Worm (Caenorhabditis elegans): ENCODE measurements around the gene F07A11.1.
A peak's percentile ranks its signal among the peaks of the same experiment; 100 is the strongest.

F07A11.1 gene

ce11 chrII:11592023-11592422, at the start of gene F07A11.1:
Gene F07A11.1, minus strand, starts transcription at chrII:11592123.
- TF ChIP-seq sea-2 (GFP tag; optimal IDR thresholded peaks at IDR 0.05) (no peak), fkh-10 (GFP tag; optimal IDR thresholded peaks at IDR 0.05) (no peak), aly-2 (tag; optimal IDR thresholded peaks at IDR 0.05) (no peak), elt-3 (tag; optimal IDR thresholded peaks at IDR 0.05) (no peak), nhr-23 (tag; optimal IDR thresholded peaks at IDR 0.05) (no peak), jun-1 (tag; optimal IDR thresholded peaks at IDR 0.05) (no peak), egl-5 (tag; optimal IDR thresholded peaks at IDR 0.05) (no peak), hmg-11 (tag; optimal IDR thresholded peaks at IDR 0.05) (no peak), nhr-11 (tag; optimal IDR thresholded peaks at IDR 0.05) (no peak), ztf-11 (tag; optimal IDR thresholded peaks at IDR 0.05) (no peak), unc-62 (GFP tag; optimal IDR thresholded peaks at IDR 0.05) (no peak), nhr-25 (tag; optimal IDR thresholded peaks at IDR 0.05) (no peak), eor-1 (tag; optimal IDR thresholded peaks at IDR 0.05) (no peak), ceh-82 (tag; optimal IDR thresholded peaks at IDR 0.05) (no peak), R02D3.7 (tag; optimal IDR thresholded peaks at IDR 0.05) (no peak), ceh-28 (tag; optimal IDR thresholded peaks at IDR 0.05) (no peak), nhr-12 (tag; optimal IDR thresholded peaks at IDR 0.05) (no peak), nhr-28 (tag; optimal IDR thresholded peaks at IDR 0.05) (no peak)

DNA sequence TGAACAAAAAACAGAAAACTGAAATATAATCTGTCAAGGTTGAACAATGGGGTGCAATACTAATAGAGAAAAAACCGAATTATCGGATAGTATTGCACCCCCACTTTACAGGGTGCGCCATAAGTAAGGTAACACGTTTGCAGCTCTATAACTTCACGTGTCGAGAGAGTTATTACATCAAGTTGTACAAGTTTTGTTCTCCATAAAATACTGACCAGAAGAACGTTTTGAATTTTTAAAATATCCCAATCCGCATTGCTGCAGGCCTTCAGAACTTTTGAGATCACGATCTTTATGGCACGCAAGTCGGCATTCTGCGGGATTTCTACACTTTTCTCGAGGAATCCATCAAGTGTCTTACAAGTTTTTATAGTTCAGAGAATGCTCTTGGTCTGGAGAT, 45.9 kb upstream of the F07A11.1 start:
- no peak for TF ChIP-seq unc-39 (tag; optimal IDR thresholded peaks at IDR 0.05)
- no peak for TF ChIP-seq fkh-2 (tag; optimal IDR thresholded peaks at IDR 0.05)
- TF ChIP-seq pqm-1 (tag; optimal IDR thresholded peaks at IDR 0.05): no peak

ce11 chrII:11637189-11637754, 45.3 kb upstream of the F07A11.1 start:
- TF ChIP-seq tbx-2 (tag; optimal IDR thresholded peaks at IDR 0.05) (peak; percentile 30), pha-4 (tag; optimal IDR thresholded peaks at IDR 0.05) (peak; percentile 58), ZK546.5 (tag; optimal IDR thresholded peaks at IDR 0.05) (no peak), nhr-23 (tag; optimal IDR thresholded peaks at IDR 0.05) (peak; percentile 18), nhr-25 (tag; optimal IDR thresholded peaks at IDR 0.05) (peak; percentile 46), ztf-4 (tag; optimal IDR thresholded peaks at IDR 0.05) (peak; percentile 82), ceh-28 (tag; optimal IDR thresholded peaks at IDR 0.05) (peak; percentile 29), nhr-67 (tag; optimal IDR thresholded peaks at IDR 0.05) (peak; percentile 1), egl-27 (tag; optimal IDR thresholded peaks at IDR 0.05) (no peak), aly-2 (tag; optimal IDR thresholded peaks at IDR 0.05) (peak; percentile 54), ama-1 (optimal IDR thresholded peaks at IDR 0.05) (peak; percentile 2), nhr-77 (tag; optimal IDR thresholded peaks at IDR 0.05) (peak; percentile 43), jun-1 (tag; optimal IDR thresholded peaks at IDR 0.05) (no peak), nhr-43 (tag; optimal IDR thresholded peaks at IDR 0.05; ENCODE audit: poor library complexity, severe bottlenecking) (peak; percentile 72)

ce11 chrII:11636617-11637016, 44.7 kb upstream of the F07A11.1 start:
- TF ChIP-seq egl-27 (tag; optimal IDR thresholded peaks at IDR 0.05) (no peak), tbx-2 (tag; optimal IDR thresholded peaks at IDR 0.05) (no peak), ama-1 (optimal IDR thresholded peaks at IDR 0.05) (peak; percentile 90), egl-5 (tag; optimal IDR thresholded peaks at IDR 0.05) (no peak), ceh-9 (tag; optimal IDR thresholded peaks at IDR 0.05) (no peak), nhr-43 (tag; optimal IDR thresholded peaks at IDR 0.05; ENCODE audit: poor library complexity, severe bottlenecking) (peak; percentile 59), fkh-2 (tag; optimal IDR thresholded peaks at IDR 0.05) (no peak), nfya-1 (tag; optimal IDR thresholded peaks at IDR 0.05; ENCODE audit: insufficient read depth) (peak; percentile 6), zag-1 (tag; optimal IDR thresholded peaks at IDR 0.05) (no peak), unc-39 (tag; optimal IDR thresholded peaks at IDR 0.05) (no peak), elt-2 (tag; optimal IDR thresholded peaks at IDR 0.05) (peak; percentile 17), lsy-12 (tag; optimal IDR thresholded peaks at IDR 0.05) (peak; percentile 12)

ce11 chrII:11635745-11636161, 43.8 kb upstream of the F07A11.1 start:
- TF ChIP-seq lsy-12 (tag; optimal IDR thresholded peaks at IDR 0.05) (peak; percentile 80), ztf-11 (tag; optimal IDR thresholded peaks at IDR 0.05) (no peak), ceh-28 (tag; optimal IDR thresholded peaks at IDR 0.05) (peak; percentile 91), ceh-16 (tag; optimal IDR thresholded peaks at IDR 0.05) (no peak), ceh-82 (tag; optimal IDR thresholded peaks at IDR 0.05) (peak; percentile 56), lin-15B (tag; optimal IDR thresholded peaks at IDR 0.05) (peak; percentile 43), tbx-2 (tag; optimal IDR thresholded peaks at IDR 0.05) (peak; percentile 61), unc-62 (GFP tag; optimal IDR thresholded peaks at IDR 0.05) (peak; percentile 83), nhr-28 (tag; optimal IDR thresholded peaks at IDR 0.05) (no peak), aly-2 (tag; optimal IDR thresholded peaks at IDR 0.05) (no peak), jun-1 (tag; optimal IDR thresholded peaks at IDR 0.05) (peak; percentile 92), egl-27 (tag; optimal IDR thresholded peaks at IDR 0.05) (peak; percentile 88), pqm-1 (tag; optimal IDR thresholded peaks at IDR 0.05) (peak; percentile 85), ztf-4 (tag; optimal IDR thresholded peaks at IDR 0.05) (no peak), elt-3 (tag; optimal IDR thresholded peaks at IDR 0.05) (peak in 1 of 3 experiments; percentile 88), unc-39 (tag; optimal IDR thresholded peaks at IDR 0.05) (peak; percentile 41), lin-39 (tag; optimal IDR thresholded peaks at IDR 0.05) (peak; percentile 78), ZK546.5 (tag; optimal IDR thresholded peaks at IDR 0.05) (no peak), zag-1 (tag; optimal IDR thresholded peaks at IDR 0.05) (no peak), nfya-1 (tag; optimal IDR thresholded peaks at IDR 0.05; ENCODE audit: insufficient read depth) (peak; percentile 85), pha-4 (tag; optimal IDR thresholded peaks at IDR 0.05) (peak; percentile 98), fos-1 (tag; optimal IDR thresholded peaks at IDR 0.05) (peak; percentile 76), ama-1 (optimal IDR thresholded peaks at IDR 0.05) (peak; percentile 97), snpc-4 (tag; optimal IDR thresholded peaks at IDR 0.05) (no peak), nhr-23 (tag; optimal IDR thresholded peaks at IDR 0.05) (peak; percentile 92), nhr-43 (tag; optimal IDR thresholded peaks at IDR 0.05; ENCODE audit: poor library complexity, severe bottlenecking) (peak; percentile 76), elt-1 (tag; optimal IDR thresholded peaks at IDR 0.05) (peak; percentile 35)

Measured in whole organism, L3 larva.